Fruit fly (Drosophila melanogaster) whole organism, prepupa: ENCODE results near the gene Bfc.
"Not testable (repeated sequence)": the region's sequence is repeated elsewhere in the genome, so short reads cannot be mapped to it uniquely, and the experiment has no call there.

Source experiments
- Blimp-1 ChIP-seq: fragments of 200-800 bp; sonication (Bioruptor generic); optimal IDR thresholded peaks from 3 replicates; lab custom pipeline; 2017; ENCODE audit warnings: missing biosample characterization, missing genetic modification characterization, mild to moderate bottlenecking, moderate library complexity, missing genetic modification reagents
- CG10631 ChIP-seq: fragments of 200-800 bp; sonication (Bioruptor generic); optimal IDR thresholded peaks from 2 replicates; lab custom pipeline; 2016; ENCODE audit warnings: missing biosample characterization, missing genetic modification characterization
- CG11902 ChIP-seq: fragments of 200-800 bp; sonication (Bioruptor generic); optimal IDR thresholded peaks from 3 replicates; lab custom pipeline; 2016; ENCODE audit warnings: missing biosample characterization, missing genetic modification characterization
- CG1621 ChIP-seq: fragments of 200-800 bp; sonication (Bioruptor generic); optimal IDR thresholded peaks from 3 replicates; lab custom pipeline; 2018; ENCODE audit warnings: missing biosample characterization, mild to moderate bottlenecking, missing genetic modification characterization
- CG3032 ChIP-seq: fragments of 200-800 bp; optimal IDR thresholded peaks from 2 replicates; lab custom pipeline; 2019; ENCODE audit warnings: missing biosample characterization, mild to moderate bottlenecking, missing genetic modification characterization, moderate library complexity
- CG31627 ChIP-seq: fragments of 200-800 bp; sonication (Bioruptor generic); optimal IDR thresholded peaks from 3 replicates; lab custom pipeline; 2016; ENCODE audit warnings: missing biosample characterization, missing genetic modification characterization
- CG32006 ChIP-seq: fragments of 200-800 bp; sonication (Bioruptor generic); optimal IDR thresholded peaks from 3 replicates; lab custom pipeline; 2017; ENCODE audit warnings: missing biosample characterization, mild to moderate bottlenecking, missing genetic modification characterization
- CG34406 ChIP-seq: fragments of 200-800 bp; sonication (Bioruptor generic); optimal IDR thresholded peaks from 3 replicates; lab custom pipeline; 2016; ENCODE audit warnings: missing biosample characterization, missing genetic modification characterization
- CG3919 ChIP-seq: fragments of 200-800 bp; sonication (Bioruptor generic); optimal IDR thresholded peaks from 3 replicates; lab custom pipeline; 2016; ENCODE audit warnings: missing biosample characterization, missing genetic modification characterization
- CG6163 ChIP-seq: fragments of 200-800 bp; sonication (Bioruptor generic); IDR thresholded peaks from 3 replicates; pipeline ENCODE4 v1.3.6; 2022; ENCODE audit warnings: missing biosample characterization, missing genetic modification characterization
- CG6276 ChIP-seq: fragments of 200-800 bp; sonication (Bioruptor generic); optimal IDR thresholded peaks from 2 replicates; lab custom pipeline; 2017; ENCODE audit warnings: missing biosample characterization, mild to moderate bottlenecking, missing genetic modification characterization
- CG8119 ChIP-seq: fragments of 200-800 bp; sonication (Bioruptor generic); IDR thresholded peaks from 3 replicates; pipeline ENCODE4 v1.3.6; 2022; ENCODE audit warnings: missing biosample characterization, missing genetic modification characterization
- CG8319 ChIP-seq: fragments of 200-800 bp; sonication (Bioruptor generic); optimal IDR thresholded peaks from 3 replicates; lab custom pipeline; 2016; ENCODE audit warnings: missing biosample characterization, missing genetic modification characterization
- CG8632 ChIP-seq: fragments of 200-800 bp; sonication (Bioruptor generic); optimal IDR thresholded peaks from 3 replicates; lab custom pipeline; 2016; ENCODE audit warnings: missing biosample characterization, missing genetic modification characterization
- Eip78C ChIP-seq: fragments of 200-800 bp; sonication (Bioruptor generic); peaks from one replicate; lab custom pipeline; 2016; ENCODE audit warnings: missing biosample characterization, missing genetic modification characterization
- Ets21C ChIP-seq: fragments of 200-800 bp; sonication (Bioruptor generic); optimal IDR thresholded peaks from 3 replicates; lab custom pipeline; 2016; ENCODE audit warnings: missing biosample characterization, missing genetic modification characterization
- Hr39 ChIP-seq: fragments of 200-800 bp; sonication (Bioruptor generic); optimal IDR thresholded peaks from 2 replicates; lab custom pipeline; 2016; ENCODE audit warnings: missing biosample characterization, missing genetic modification characterization
- Met ChIP-seq: fragments of 200-800 bp; sonication (Bioruptor generic); optimal IDR thresholded peaks from 3 replicates; lab custom pipeline; 2016; ENCODE audit warnings: missing biosample characterization, missing genetic modification characterization
- OdsH ChIP-seq: fragments of 200-800 bp; sonication (Bioruptor generic); optimal IDR thresholded peaks from 3 replicates; lab custom pipeline; 2016; ENCODE audit warnings: missing biosample characterization, missing genetic modification characterization
- Sox14 ChIP-seq: fragments of 200-800 bp; sonication (Bioruptor generic); optimal IDR thresholded peaks from 3 replicates; lab custom pipeline; 2016; ENCODE audit warnings: missing biosample characterization, missing genetic modification characterization
- Sox15 ChIP-seq: fragments of 200-800 bp; sonication (Bioruptor generic); optimal IDR thresholded peaks from 3 replicates; lab custom pipeline; 2016; ENCODE audit warnings: missing biosample characterization, missing genetic modification characterization
- achi ChIP-seq: fragments of 200-800 bp; sonication (Bioruptor generic); optimal IDR thresholded peaks from 3 replicates; lab custom pipeline; 2016; ENCODE audit warnings: missing biosample characterization, missing genetic modification characterization
- acj6 ChIP-seq: fragments of 200-800 bp; sonication (Bioruptor generic); optimal IDR thresholded peaks from 3 replicates; lab custom pipeline; 2016; ENCODE audit warnings: missing biosample characterization, missing genetic modification characterization
- cyc ChIP-seq: fragments of 200-800 bp; sonication (Bioruptor generic); optimal IDR thresholded peaks from 3 replicates; lab custom pipeline; 2016; ENCODE audit warnings: missing biosample characterization, missing genetic modification characterization
- dac ChIP-seq: fragments of 200-800 bp; sonication (Bioruptor generic); optimal IDR thresholded peaks from 2 replicates; lab custom pipeline; 2017; ENCODE audit warnings: missing biosample characterization, mild to moderate bottlenecking, missing genetic modification characterization
- dsx ChIP-seq: fragments of 200-800 bp; optimal IDR thresholded peaks from 3 replicates; lab custom pipeline; 2019; ENCODE audit warnings: missing biosample characterization, mild to moderate bottlenecking, missing genetic modification characterization, moderate library complexity; ENCODE audit not compliant: poor library complexity, severe bottlenecking
- eg ChIP-seq: fragments of 200-800 bp; sonication (Bioruptor generic); IDR thresholded peaks from 3 replicates; pipeline ENCODE4 v1.3.6; 2022; ENCODE audit warnings: missing biosample characterization, missing genetic modification characterization
- esn ChIP-seq: fragments of 200-800 bp; sonication (Bioruptor generic); optimal IDR thresholded peaks from 2 replicates; lab custom pipeline; 2016; ENCODE audit warnings: missing biosample characterization, mild to moderate bottlenecking, missing genetic modification characterization, moderate library complexity
- fd59A ChIP-seq: fragments of 200-800 bp; sonication (Bioruptor generic); optimal IDR thresholded peaks from 2 replicates; lab custom pipeline; 2017; ENCODE audit warnings: missing biosample characterization, mild to moderate bottlenecking, missing genetic modification characterization, missing genetic modification reagents
- fd85E ChIP-seq: fragments of 200-800 bp; sonication (Bioruptor generic); optimal IDR thresholded peaks from 3 replicates; lab custom pipeline; 2016; ENCODE audit warnings: missing biosample characterization, missing genetic modification characterization
- lz ChIP-seq: fragments of 200-800 bp; sonication (Bioruptor generic); optimal IDR thresholded peaks from 3 replicates; lab custom pipeline; 2016; ENCODE audit warnings: missing biosample characterization, missing genetic modification characterization
- net ChIP-seq: fragments of 200-800 bp; sonication (Bioruptor generic); optimal IDR thresholded peaks from 3 replicates; lab custom pipeline; 2016; ENCODE audit warnings: missing biosample characterization, missing genetic modification characterization
- pdm3 ChIP-seq: fragments of 200-800 bp; sonication (Bioruptor generic); optimal IDR thresholded peaks from 3 replicates; lab custom pipeline; 2016; ENCODE audit warnings: missing biosample characterization, missing genetic modification characterization
- spab ChIP-seq: fragments of 200-800 bp; sonication (Bioruptor generic); optimal IDR thresholded peaks from 2 replicates; lab custom pipeline; 2017; ENCODE audit warnings: missing biosample characterization, mild to moderate bottlenecking, missing genetic modification characterization, missing genetic modification reagents
- svp ChIP-seq: fragments of 200-800 bp; sonication (Bioruptor generic); peaks from one replicate; lab custom pipeline; 2016; ENCODE audit warnings: missing biosample characterization, missing genetic modification characterization
- topi ChIP-seq: fragments of 200-800 bp; sonication (Bioruptor generic); optimal IDR thresholded peaks from 3 replicates; lab custom pipeline; 2016; ENCODE audit warnings: missing biosample characterization, missing genetic modification characterization

Gene Bfc

dm6 chr3L:1238219-1238618, 12.3 kb upstream of the Bfc start, which contains the start of gene CG9192:
TSS of gene CG9192 (minus strand) at chr3L:1238319.
- TF ChIP-seq Sox15 (GFP tag; lab: Kevin White, UChicago) (no peak), CG3032 (tag; lab: Kevin White, UChicago) (no peak), dsx (GFP tag; lab: Kevin White, UChicago) (no peak), achi (GFP tag; lab: Kevin White, UChicago) (no peak), dac (GFP tag; lab: Kevin White, UChicago) (no peak), CG8319 (GFP tag; lab: Kevin White, UChicago) (no peak), CG6163 (GFP tag; lab: Robert Waterston, UW) (no peak), CG1621 (tag; lab: Kevin White, UChicago) (no peak), net (GFP tag; lab: Kevin White, UChicago) (no peak)

dm6 chr3L:1245810-1246209, 4.7 kb upstream of the Bfc start, which contains the start of gene Klp61F:
TSS of gene Klp61F (minus strand) at chr3L:1245910.
- not testable (repeated sequence) for TF ChIP-seq net (GFP tag; lab: Kevin White, UChicago); eg (GFP tag; lab: Robert Waterston, UW); CG8632

- not testable (repeated sequence) for TF ChIP-seq spab (GFP tag; lab: Kevin White, UChicago); CG8119 (GFP tag; lab: Robert Waterston, UW); OdsH (GFP tag; lab: Kevin White, UChicago)
Observed at dm6 chr3L:1246823-1247222, 3.7 kb upstream of the Bfc start, which contains the start of gene CG32318. TSS of gene CG32318 (minus strand) at chr3L:1246923.

dm6 chr3L:1247627-1248295, 2.7 kb upstream of the Bfc start, which contains the start of the genes Psf1 and Sac1:
TSS of gene Psf1 (minus strand) at chr3L:1247677.
TSS of gene Sac1 (plus strand) at chr3L:1247817.
- TF ChIP-seq fd85E (no peak), esn (GFP tag; lab: Kevin White, UChicago) (peak; percentile 48), CG31627 (GFP tag; lab: Kevin White, UChicago) (peak; percentile 61), lz (peak; percentile 32), topi (peak; percentile 27), pdm3 (peak; percentile 50), CG11902 (peak; percentile 32), CG1621 (tag; lab: Kevin White, UChicago) (no peak), CG10631 (GFP tag; lab: Kevin White, UChicago) (peak; percentile 34), Eip78C (GFP tag; lab: Kevin White, UChicago) (peak; percentile 86), spab (GFP tag; lab: Kevin White, UChicago) (no peak), svp (peak; percentile 81), achi (GFP tag; lab: Kevin White, UChicago) (peak; percentile 14), Met (peak; percentile 24), Sox15 (GFP tag; lab: Kevin White, UChicago) (peak; percentile 4), CG8632 (no peak), Hr39 (GFP tag; lab: Kevin White, UChicago) (peak; percentile 72), CG3919 (peak; percentile 40), CG32006 (peak; percentile 35), CG3032 (tag; lab: Kevin White, UChicago) (peak; percentile 58), Blimp-1 (GFP tag; lab: Kevin White, UChicago) (no peak), Sox14 (GFP tag; lab: Kevin White, UChicago) (peak; percentile 57), cyc (peak; percentile 54), fd59A (GFP tag; lab: Kevin White, UChicago) (no peak), Ets21C (GFP tag; lab: Kevin White, UChicago) (peak; percentile 48), acj6 (GFP tag; lab: Kevin White, UChicago) (peak; percentile 45), CG6276 (GFP tag; lab: Kevin White, UChicago) (no peak), CG34406 (GFP tag; lab: Kevin White, UChicago) (peak; percentile 7)
